Fruit fly (Drosophila melanogaster) Kc167 (cell line): ENCODE data around the gene CG44836.

ENCODE experiments used
- Myc ChIP-seq: fragments of >200 bp; optimal IDR thresholded peaks from 2 replicates; lab custom pipeline; 2017; ENCODE audit warnings: missing external identifiers
- Sin3A ChIP-seq: fragments of >200 bp; optimal IDR thresholded peaks from 2 replicates; lab custom pipeline; 2018; ENCODE audit warnings: missing external identifiers
- h ChIP-seq: fragments of >200 bp; optimal IDR thresholded peaks from 3 replicates; lab custom pipeline; 2018; ENCODE audit warnings: missing external identifiers
- insv ChIP-seq: fragments of >200 bp; optimal IDR thresholded peaks from 3 replicates; lab custom pipeline; 2018; ENCODE audit warnings: missing external identifiers
- psq ChIP-seq: fragments of >200 bp; optimal IDR thresholded peaks from 2 replicates; lab custom pipeline; 2017; ENCODE audit warnings: missing external identifiers
- ttk ChIP-seq: sonication (Bioruptor generic); optimal IDR thresholded peaks from 2 replicates; lab custom pipeline; 2017; ENCODE audit warnings: missing external identifiers

DNA sequence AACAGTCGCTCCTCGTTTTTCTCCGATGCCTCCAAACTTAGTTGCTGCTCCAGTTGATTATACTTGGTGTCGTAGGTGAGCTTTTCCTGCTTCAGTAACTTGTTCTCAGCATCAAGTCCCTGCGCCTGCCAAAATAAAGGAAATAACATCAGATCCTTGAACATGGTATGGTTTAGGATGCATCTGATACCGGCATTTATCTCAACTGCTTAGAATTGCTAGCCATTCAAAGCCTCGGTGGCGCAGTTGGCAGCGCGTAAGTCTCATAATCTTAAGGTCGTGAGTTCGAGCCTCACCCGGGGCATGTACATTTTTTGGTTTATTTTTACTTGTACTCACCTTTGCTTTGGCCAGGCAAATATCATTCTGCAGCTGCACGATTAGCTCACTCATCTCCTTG lies 50.4 kb downstream of the CG44836 start:
- TF ChIP-seq h (lab: Kevin White, UChicago): no peak
- no peak for TF ChIP-seq insv
- TF ChIP-seq Myc: no peak
- TF ChIP-seq psq (lab: Kevin White, UChicago): no peak
- TF ChIP-seq ttk: no peak
- TF ChIP-seq Sin3A: no peak
